Worm (Caenorhabditis elegans): ENCODE results near the gene mdt-10.
A peak's percentile ranks its signal among the peaks of the same experiment; 100 is the strongest.

The mdt-10 gene

DNA sequence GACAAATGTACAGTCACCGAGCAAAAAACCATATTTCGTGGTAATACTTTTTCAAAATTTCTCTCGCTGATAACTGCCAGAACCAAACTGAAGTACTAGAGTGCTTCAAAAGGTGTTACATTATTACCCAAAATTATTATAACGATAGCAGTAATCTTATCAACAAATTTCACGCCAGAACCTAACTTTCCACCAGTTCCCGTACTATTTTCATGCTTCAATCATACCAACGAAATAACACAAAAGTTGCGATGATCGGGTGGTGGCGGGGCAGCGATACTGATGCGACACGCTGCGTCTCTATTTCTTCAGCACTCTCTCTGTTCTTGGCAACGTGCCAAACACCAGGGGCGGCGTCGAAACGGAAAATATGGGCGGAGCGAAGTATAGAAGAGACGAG is 45.9 kb downstream of the mdt-10 start (continued):
- TF ChIP-seq hif-1 (tag; optimal IDR thresholded peaks at IDR 0.05) (no peak), spr-3 (GFP tag; optimal IDR thresholded peaks at IDR 0.05) (no peak), snpc-1.2 (GFP tag; IDR thresholded peaks at IDR 0.05) (no peak), aly-2 (tag; optimal IDR thresholded peaks at IDR 0.05) (no peak), nhr-28 (tag; optimal IDR thresholded peaks at IDR 0.05) (peak; percentile 78), pqm-1 (tag; optimal IDR thresholded peaks at IDR 0.05) (peak; percentile 95), ceh-82 (tag; optimal IDR thresholded peaks at IDR 0.05) (no peak), lin-1 (GFP tag; IDR thresholded peaks at IDR 0.05) (peak; percentile 40; the same call in 1 of the 2 replicates), skn-1 (tag; optimal IDR thresholded peaks at IDR 0.05) (no peak), lsy-2 (tag; optimal IDR thresholded peaks at IDR 0.05) (no peak), snpc-4 (tag; optimal IDR thresholded peaks at IDR 0.05) (no peak), Y5F2A.4 (GFP tag; optimal IDR thresholded peaks at IDR 0.05) (no peak), mep-1 (tag; optimal IDR thresholded peaks at IDR 0.05) (peak; percentile 23), rbr-2 (tag; optimal IDR thresholded peaks at IDR 0.05) (no peak), unc-130 (GFP tag; optimal IDR thresholded peaks at IDR 0.05) (no peak), mxl-2 (GFP tag; conservative IDR thresholded peaks at IDR 0.05) (no peak), dpl-1 (GFP tag; optimal IDR thresholded peaks at IDR 0.05) (no peak), ces-1 (GFP tag; optimal IDR thresholded peaks at IDR 0.05) (no peak), duxl-1 (tag; optimal IDR thresholded peaks at IDR 0.05; ENCODE audit: poor library complexity) (no peak), ztf-7 (tag; optimal IDR thresholded peaks at IDR 0.05) (no peak), F37D6.2 (tag; optimal IDR thresholded peaks at IDR 0.05) (no peak), ceh-20 (GFP tag; IDR thresholded peaks at IDR 0.05) (no peak), daf-8 (GFP tag; IDR thresholded peaks at IDR 0.05) (no peak), aha-1 (tag) (no peak), hlh-11 (tag; optimal IDR thresholded peaks at IDR 0.05) (peak; percentile 87), sdz-12 (GFP tag; optimal IDR thresholded peaks at IDR 0.05) (no peak), F10B5.3 (tag; optimal IDR thresholded peaks at IDR 0.05) (no peak), arid-1 (GFP tag; conservative IDR thresholded peaks at IDR 0.05) (no peak), nhr-10 (tag; optimal IDR thresholded peaks at IDR 0.05) (no peak), tra-1 (GFP tag; IDR thresholded peaks at IDR 0.05) (peak; percentile 84; the same call in 1 of the 2 replicates), lin-13 (GFP tag; optimal IDR thresholded peaks at IDR 0.05) (no peak), gei-8 (GFP tag; optimal IDR thresholded peaks at IDR 0.05) (no peak), lir-3 (tag; optimal IDR thresholded peaks at IDR 0.05) (no peak), F26F4.8 (GFP tag; conservative IDR thresholded peaks at IDR 0.05) (no peak), lim-7 (GFP tag; IDR thresholded peaks at IDR 0.05) (no peak), tag-97 (GFP tag; IDR thresholded peaks at IDR 0.05) (no peak), vab-7 (GFP tag; IDR thresholded peaks at IDR 0.05) (no peak), zfp-3 (GFP tag; conservative IDR thresholded peaks at IDR 0.05) (no peak), lin-38 (GFP tag; IDR thresholded peaks at IDR 0.05) (no peak), ceh-32 (tag; optimal IDR thresholded peaks at IDR 0.05; ENCODE audit: poor library complexity) (no peak), php-3 (GFP tag; IDR thresholded peaks at IDR 0.05) (peak; percentile 72; the same call in 1 of the 2 replicates), cey-2 (tag; optimal IDR thresholded peaks at IDR 0.05; ENCODE audit: borderline replicate concordance, insufficient read depth) (peak; percentile 10), nhr-11 (tag; optimal IDR thresholded peaks at IDR 0.05) (no peak), nhr-6 (tag; optimal IDR thresholded peaks at IDR 0.05) (no peak), lin-29 (GFP tag; IDR thresholded peaks at IDR 0.05) (no peak), jun-1 (tag; optimal IDR thresholded peaks at IDR 0.05) (peak; percentile 22), attf-4 (tag; optimal IDR thresholded peaks at IDR 0.05) (no peak), ZK337.2 (GFP tag; IDR thresholded peaks at IDR 0.05) (no peak), T26A8.4 (GFP tag; IDR thresholded peaks at IDR 0.05) (no peak), madf-5 (GFP tag; IDR thresholded peaks at IDR 0.05) (no peak), unc-62 (GFP tag; optimal IDR thresholded peaks at IDR 0.05 in 1 of 2) (peak in 1 of 2 experiments; percentile 93), unc-62 (tag; optimal IDR thresholded peaks at IDR 0.05) (no peak), ztf-11 (tag; optimal IDR thresholded peaks at IDR 0.05) (no peak)

Data from whole organism, L4 larva.